Worm (Caenorhabditis elegans): Measurements from ENCODE around the gene T05B4.10.

ce11 chrV:4138688-4139087, 18.2 kb upstream of the T05B4.10 start, which contains the start of gene lgc-29:
- TF ChIP-seq egl-13 (tag; optimal IDR thresholded peaks at IDR 0.05) (no peak), lsy-2 (tag; optimal IDR thresholded peaks at IDR 0.05) (no peak), aha-1 (tag; optimal IDR thresholded peaks at IDR 0.05) (no peak), unc-62 (GFP tag; optimal IDR thresholded peaks at IDR 0.05) (no peak), nhr-11 (tag; optimal IDR thresholded peaks at IDR 0.05) (no peak), nhr-28 (tag; optimal IDR thresholded peaks at IDR 0.05) (no peak), blmp-1 (tag; optimal IDR thresholded peaks at IDR 0.05) (no peak), ztf-4 (tag; optimal IDR thresholded peaks at IDR 0.05) (no peak), skn-1 (tag; optimal IDR thresholded peaks at IDR 0.05) (no peak)
